Worm (Caenorhabditis elegans): Measurements from ENCODE around the gene mec-15.

Gene mec-15

ce11 chrII:10200759-10201158 lies 38.7 kb downstream of the mec-15 start, which contains the start of gene arv-1:
Gene arv-1, minus strand, starts transcription at chrII:10200823.
- peak; percentile 52 for TF ChIP-seq C04F5.9 (tag; optimal IDR thresholded peaks at IDR 0.05)
- TF ChIP-seq ama-1 (optimal IDR thresholded peaks at IDR 0.05) = no peak
- peak; percentile 72 for TF ChIP-seq xbp-1 (tag; optimal IDR thresholded peaks at IDR 0.05)
- no peak; the same call in 1 of the 2 replicates for TF ChIP-seq grh-1 (GFP tag; IDR thresholded peaks at IDR 0.05)
- no peak for TF ChIP-seq mef-2 (tag; optimal IDR thresholded peaks at IDR 0.05)
- no peak for TF ChIP-seq C34B4.2 (tag; optimal IDR thresholded peaks at IDR 0.05)
- TF ChIP-seq lin-15B (tag; optimal IDR thresholded peaks at IDR 0.05) = peak; percentile 49
- TF ChIP-seq dsc-1 (tag; optimal IDR thresholded peaks at IDR 0.05) = peak; percentile 65
- peak; percentile 75 for TF ChIP-seq irx-1 (tag; optimal IDR thresholded peaks at IDR 0.05)
- TF ChIP-seq nhr-20 (tag; optimal IDR thresholded peaks at IDR 0.05) = peak; percentile 71
- peak; percentile 5 for TF ChIP-seq skn-1 (tag; optimal IDR thresholded peaks at IDR 0.05)
- no peak for TF ChIP-seq lin-39 (tag; optimal IDR thresholded peaks at IDR 0.05)
- TF ChIP-seq ceh-82 (tag; optimal IDR thresholded peaks at IDR 0.05) = peak; percentile 46 to 66 (median 50)
- no peak for TF ChIP-seq Y116A8C.19 (tag; optimal IDR thresholded peaks at IDR 0.05; ENCODE audit: borderline replicate concordance)
- TF ChIP-seq elt-3 (tag; optimal IDR thresholded peaks at IDR 0.05) = peak in 1 of 6 experiments; percentile 51
- TF ChIP-seq zip-4 (GFP tag; optimal IDR thresholded peaks at IDR 0.05) = no peak
- peak; percentile 63 for TF ChIP-seq nhr-19 (GFP tag; conservative IDR thresholded peaks at IDR 0.05)
- TF ChIP-seq nhr-28 (tag; optimal IDR thresholded peaks at IDR 0.05) = no peak
- TF ChIP-seq efl-3 (GFP tag; optimal IDR thresholded peaks at IDR 0.05) = no peak
- TF ChIP-seq vab-15 (tag; optimal IDR thresholded peaks at IDR 0.05) = no peak
- TF ChIP-seq isw-1 (GFP tag; IDR thresholded peaks at IDR 0.05) = peak; percentile 43
- no peak for TF ChIP-seq unc-30 (tag; optimal IDR thresholded peaks at IDR 0.05)
- TF ChIP-seq ztf-11 (tag; optimal IDR thresholded peaks at IDR 0.05) = peak in 1 of 2 experiments; percentile 78
- TF ChIP-seq ceh-8 (GFP tag; optimal IDR thresholded peaks at IDR 0.05) = no peak
- TF ChIP-seq nhr-47 (tag; optimal IDR thresholded peaks at IDR 0.05) = peak; percentile 75
- TF ChIP-seq nhr-12 (tag; optimal IDR thresholded peaks at IDR 0.05) = no peak
- TF ChIP-seq zag-1 (tag; optimal IDR thresholded peaks at IDR 0.05) = no peak
- peak; percentile 36 for TF ChIP-seq sox-4 (tag; optimal IDR thresholded peaks at IDR 0.05)
- TF ChIP-seq ceh-63 (GFP tag; optimal IDR thresholded peaks at IDR 0.05) = no peak
- TF ChIP-seq ceh-90 (tag; optimal IDR thresholded peaks at IDR 0.05) = peak; percentile 82
- peak; percentile 61 for TF ChIP-seq swsn-7 (tag; optimal IDR thresholded peaks at IDR 0.05)
- peak; percentile 58 for TF ChIP-seq fkh-8 (tag; optimal IDR thresholded peaks at IDR 0.05)
- TF ChIP-seq lin-35 (GFP tag; optimal IDR thresholded peaks at IDR 0.05) = peak; percentile 43 to 72
- TF ChIP-seq lin-14 (GFP tag; optimal IDR thresholded peaks at IDR 0.05) = peak; percentile 78
- no peak for TF ChIP-seq pqm-1 (tag; optimal IDR thresholded peaks at IDR 0.05)
- TF ChIP-seq C16A3.4 (tag; optimal IDR thresholded peaks at IDR 0.05) = peak; percentile 50
- TF ChIP-seq fkh-10 (GFP tag; optimal IDR thresholded peaks at IDR 0.05) = no peak
- TF ChIP-seq lir-3 (tag; optimal IDR thresholded peaks at IDR 0.05; ENCODE audit: poor library complexity) = peak; percentile 89
- peak; percentile 81 for TF ChIP-seq nhr-90 (tag; optimal IDR thresholded peaks at IDR 0.05; ENCODE audit: poor library complexity)
- TF ChIP-seq unc-86 (tag; optimal IDR thresholded peaks at IDR 0.05) = peak; percentile 42
- TF ChIP-seq mep-1 (tag; optimal IDR thresholded peaks at IDR 0.05) = peak; percentile 63
- no peak for TF ChIP-seq ets-5 (GFP tag; IDR thresholded peaks at IDR 0.05)
- no peak for TF ChIP-seq nhr-84 (tag; optimal IDR thresholded peaks at IDR 0.05)
- no peak for TF ChIP-seq hlh-17 (GFP tag; optimal IDR thresholded peaks at IDR 0.05; ENCODE audit: borderline replicate concordance)
- no peak for TF ChIP-seq tlp-1 (tag; optimal IDR thresholded peaks at IDR 0.05)
- no peak for TF ChIP-seq mab-9 (GFP tag; IDR thresholded peaks at IDR 0.05)
- no peak for TF ChIP-seq sptf-1 (tag; optimal IDR thresholded peaks at IDR 0.05)
- TF ChIP-seq ztf-4 (tag; optimal IDR thresholded peaks at IDR 0.05) = no peak
- peak; percentile 79 for TF ChIP-seq fkh-4 (tag; optimal IDR thresholded peaks at IDR 0.05; ENCODE audit: borderline replicate concordance)
- peak; percentile 51 to 72 (median 70) for TF ChIP-seq dpl-1 (GFP tag; optimal IDR thresholded peaks at IDR 0.05)
- TF ChIP-seq nhr-71 (tag; optimal IDR thresholded peaks at IDR 0.05) = peak; percentile 79
- TF ChIP-seq efl-1 (optimal IDR thresholded peaks at IDR 0.05) = peak; percentile 68 to 72
- TF ChIP-seq efl-1 (GFP tag; optimal IDR thresholded peaks at IDR 0.05 in 1 of 2) = peak; percentile 59 to 97
